Worm (Caenorhabditis elegans) whole organism, midembryonic: ENCODE data around the gene fbxa-96.

Experiments used
- T22C8.4 ChIP-seq: fragments of 200-800 bp; sonication (Bioruptor generic); IDR thresholded peaks from 2 replicates; pipeline ENCODE4 v1.3.6; 2022; ENCODE audit warnings: missing genetic modification characterization, missing compliant biosample characterization
- ref-1 ChIP-seq: fragments of 200-800 bp; sonication (Bioruptor generic); conservative IDR thresholded peaks from 2 replicates; pipeline ENCODE4 v1.3.6; 2022; ENCODE audit warnings: missing genetic modification reagents, missing genetic modification characterization, missing compliant biosample characterization
- ztf-23 ChIP-seq: fragments of 200-800 bp; sonication (Bioruptor generic); IDR thresholded peaks from 2 replicates; pipeline ENCODE4 v1.3.6; 2022; ENCODE audit warnings: missing genetic modification reagents, missing genetic modification characterization, missing compliant biosample characterization

- TF ChIP-seq ref-1 (GFP tag; lab: Robert Waterston, UW) = no peak
- TF ChIP-seq ztf-23 (GFP tag; lab: Robert Waterston, UW) = no peak
- no peak for TF ChIP-seq T22C8.4
These were observed 17.7 kb downstream of the fbxa-96 start for ce11 chrX:15042549-15042948.
